Worm (Caenorhabditis elegans): ENCODE measurements around the gene unc-22.

The unc-22 gene

DNA sequence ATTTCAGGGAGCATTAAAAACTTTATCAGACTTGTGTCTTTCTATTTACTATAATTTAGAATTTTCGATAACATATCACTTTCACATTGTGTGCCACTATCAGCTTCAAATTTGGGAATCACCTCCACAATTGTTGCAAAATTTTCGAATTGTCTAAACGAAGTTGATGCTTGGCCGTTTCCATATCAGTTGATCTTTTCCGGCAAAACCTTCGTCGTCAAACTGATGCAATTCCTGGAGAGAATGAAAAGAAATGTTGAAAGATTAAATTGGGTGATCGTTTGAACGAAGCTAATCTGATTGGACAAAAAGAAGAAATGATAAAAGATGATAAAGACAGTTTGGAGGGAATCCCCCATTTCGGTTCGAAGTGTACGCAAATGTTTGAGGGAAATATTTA is 55.2 kb downstream of the unc-22 start (continued):
- TF ChIP-seq nhr-90 (tag; optimal IDR thresholded peaks at IDR 0.05; ENCODE audit: poor library complexity): peak; percentile 55
- no peak for TF ChIP-seq pag-3 (tag; optimal IDR thresholded peaks at IDR 0.05; ENCODE audit: borderline replicate concordance, insufficient read depth)
- TF ChIP-seq nhr-20 (tag; optimal IDR thresholded peaks at IDR 0.05): peak; percentile 83
- TF ChIP-seq unc-62 (GFP tag; optimal IDR thresholded peaks at IDR 0.05): no peak
- peak; percentile 30; the same call in 1 of the 2 replicates for TF ChIP-seq nhr-19 (GFP tag; conservative IDR thresholded peaks at IDR 0.05)
- TF ChIP-seq jun-1 (tag; optimal IDR thresholded peaks at IDR 0.05): peak; percentile 32
- peak; percentile 7 for TF ChIP-seq tbx-2 (tag; optimal IDR thresholded peaks at IDR 0.05)
- peak; percentile 13 for TF ChIP-seq swsn-7 (tag; optimal IDR thresholded peaks at IDR 0.05)

DNA sequence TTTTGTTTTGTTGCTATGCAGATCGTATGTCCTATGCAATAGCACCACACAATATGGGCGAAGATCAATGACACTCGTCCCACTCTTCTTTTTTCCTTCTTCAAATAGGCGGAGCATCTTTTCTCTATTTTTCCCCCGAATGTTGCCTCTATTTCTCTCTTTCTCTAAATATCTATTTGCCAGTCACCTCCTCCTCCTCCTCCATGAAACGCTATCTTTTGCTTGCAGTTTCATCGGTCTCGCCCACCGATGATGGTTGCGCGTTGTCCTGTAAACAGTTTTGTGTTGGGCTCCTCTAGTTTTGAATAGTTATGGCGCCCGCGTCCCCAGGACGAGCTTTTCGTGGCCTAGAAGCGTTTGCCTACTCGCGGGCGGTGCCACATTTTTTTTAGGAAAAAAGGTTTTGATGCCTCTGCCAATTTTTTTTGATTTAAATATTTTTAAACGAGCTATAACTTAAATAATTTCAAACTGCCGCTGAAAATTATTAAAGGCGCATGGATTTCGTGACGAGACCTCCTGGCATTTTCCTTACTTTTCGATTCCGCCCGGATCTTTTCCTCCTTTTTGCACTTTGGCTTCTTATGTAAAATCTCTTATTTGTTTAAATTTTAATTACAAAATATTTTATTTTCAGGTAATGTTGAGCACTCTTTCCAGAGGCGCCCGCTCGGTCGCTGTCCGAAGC is 58.1 kb downstream of the unc-22 start, which contains the start of gene gdh-1:
Gene gdh-1, plus strand, starts transcription at position 638 of the 688 bp plus-strand sequence.
- no peak for TF ChIP-seq unc-62 (GFP tag; optimal IDR thresholded peaks at IDR 0.05)
- TF ChIP-seq skn-1 (tag; optimal IDR thresholded peaks at IDR 0.05): peak; percentile 60
- TF ChIP-seq C34B4.2 (tag; optimal IDR thresholded peaks at IDR 0.05): no peak
- TF ChIP-seq dsc-1 (tag; optimal IDR thresholded peaks at IDR 0.05): no peak
- peak in 1 of 3 experiments; percentile 37 for TF ChIP-seq ceh-82 (tag; optimal IDR thresholded peaks at IDR 0.05)
- TF ChIP-seq ceh-88 (GFP tag; IDR thresholded peaks at IDR 0.05): no peak
- peak; percentile 41 for TF ChIP-seq nhr-19 (GFP tag; conservative IDR thresholded peaks at IDR 0.05)
- peak; percentile 21 for TF ChIP-seq xbp-1 (tag; optimal IDR thresholded peaks at IDR 0.05)
- TF ChIP-seq ets-5 (GFP tag; IDR thresholded peaks at IDR 0.05): no peak
- TF ChIP-seq ceh-8 (GFP tag; optimal IDR thresholded peaks at IDR 0.05): no peak
- no peak for TF ChIP-seq elt-3 (tag; optimal IDR thresholded peaks at IDR 0.05)
- peak; percentile 3 for TF ChIP-seq jun-1 (tag; optimal IDR thresholded peaks at IDR 0.05)
- TF ChIP-seq lir-3 (tag; optimal IDR thresholded peaks at IDR 0.05; ENCODE audit: poor library complexity): no peak
- TF ChIP-seq nhr-77 (tag; optimal IDR thresholded peaks at IDR 0.05): peak; percentile 62
- TF ChIP-seq lin-13 (GFP tag; optimal IDR thresholded peaks at IDR 0.05): no peak
- peak; percentile 74 for TF ChIP-seq nhr-71 (tag; optimal IDR thresholded peaks at IDR 0.05)
- TF ChIP-seq lsy-2 (tag; optimal IDR thresholded peaks at IDR 0.05): peak in 1 of 2 experiments; percentile 28
- peak; percentile 21 to 46 for TF ChIP-seq efl-1 (optimal IDR thresholded peaks at IDR 0.05)
- peak in 1 of 2 experiments; percentile 86 for TF ChIP-seq efl-1 (GFP tag; optimal IDR thresholded peaks at IDR 0.05 in 1 of 2)
- TF ChIP-seq nhr-20 (tag; optimal IDR thresholded peaks at IDR 0.05): peak; percentile 73
- no peak for TF ChIP-seq swsn-7 (tag; optimal IDR thresholded peaks at IDR 0.05)
- TF ChIP-seq rnt-1 (tag; optimal IDR thresholded peaks at IDR 0.05): peak; percentile 71
- no peak for TF ChIP-seq sox-4 (tag; optimal IDR thresholded peaks at IDR 0.05)
- TF ChIP-seq dpl-1 (GFP tag; optimal IDR thresholded peaks at IDR 0.05): peak in 2 of 3 experiments; percentile 21 to 44
- no peak for TF ChIP-seq ceh-90 (tag; optimal IDR thresholded peaks at IDR 0.05)
- TF ChIP-seq elt-2 (tag; optimal IDR thresholded peaks at IDR 0.05): peak; percentile 7
- no peak for TF ChIP-seq C16A3.4 (tag; optimal IDR thresholded peaks at IDR 0.05)
- peak; percentile 62 for TF ChIP-seq mep-1 (tag; optimal IDR thresholded peaks at IDR 0.05)
- no peak for TF ChIP-seq egl-27 (tag; optimal IDR thresholded peaks at IDR 0.05)
- TF ChIP-seq unc-86 (tag; optimal IDR thresholded peaks at IDR 0.05): no peak
- no peak for TF ChIP-seq fkh-10 (GFP tag; optimal IDR thresholded peaks at IDR 0.05)
- TF ChIP-seq hlh-4 (tag; optimal IDR thresholded peaks at IDR 0.05): no peak
- peak in 1 of 2 experiments; percentile 56 for TF ChIP-seq mdl-1 (tag; optimal IDR thresholded peaks at IDR 0.05)
- no peak for TF ChIP-seq lin-14 (GFP tag; optimal IDR thresholded peaks at IDR 0.05)
- peak; percentile 56 for TF ChIP-seq tbx-2 (tag; optimal IDR thresholded peaks at IDR 0.05)
- peak; percentile 60 for TF ChIP-seq snu-23 (GFP tag; optimal IDR thresholded peaks at IDR 0.05)
- TF ChIP-seq nhr-85 (tag): peak; percentile 81
- TF ChIP-seq ztf-4 (tag; optimal IDR thresholded peaks at IDR 0.05): no peak
- peak; percentile 39 for TF ChIP-seq fos-1 (tag; optimal IDR thresholded peaks at IDR 0.05)
- TF ChIP-seq blmp-1 (tag; optimal IDR thresholded peaks at IDR 0.05): peak; percentile 40
- no peak for TF ChIP-seq sptf-1 (tag; optimal IDR thresholded peaks at IDR 0.05)
- no peak for TF ChIP-seq unc-130 (tag; optimal IDR thresholded peaks at IDR 0.05)
- peak; percentile 9 to 33 for TF ChIP-seq lin-35 (GFP tag; optimal IDR thresholded peaks at IDR 0.05)
- no peak for TF ChIP-seq ces-1 (GFP tag; optimal IDR thresholded peaks at IDR 0.05)
- no peak for TF ChIP-seq lin-39 (tag; optimal IDR thresholded peaks at IDR 0.05)
- TF ChIP-seq egl-13 (tag; optimal IDR thresholded peaks at IDR 0.05): no peak
- no peak for TF ChIP-seq pqm-1 (tag; optimal IDR thresholded peaks at IDR 0.05)
